Worm (Caenorhabditis elegans) whole organism, mixed stage, embryonic: Measurements from ENCODE around the gene C13A2.10.
A peak's percentile ranks its signal among the peaks of the same experiment; 100 is the strongest.

Experiments used
- M03D4.4 ChIP-seq: sonication (generic microtip); optimal IDR thresholded peaks from 2 replicates; lab custom pipeline; 2017; ENCODE audit warnings: mild to moderate bottlenecking, missing genetic modification characterization, missing compliant biosample characterization
- bed-3 ChIP-seq: fragments of 200-800 bp; sonication (Bioruptor generic); optimal IDR thresholded peaks from 3 replicates; lab custom pipeline; 2018; ENCODE audit warnings: mild to moderate bottlenecking, missing genetic modification characterization, moderate library complexity, missing compliant biosample characterization
- blmp-1 ChIP-seq: fragments of 150-350 bp; optimal IDR thresholded peaks from 2 replicates; lab custom pipeline; 2014; ENCODE audit warnings: missing biosample characterization, missing genetic modification characterization
- ceh-39 ChIP-seq: fragments of 150-350 bp; optimal IDR thresholded peaks from 2 replicates; lab custom pipeline; 2014; ENCODE audit warnings: missing biosample characterization, missing genetic modification characterization
- ceh-43 ChIP-seq: fragments of 200-800 bp; sonication (Bioruptor generic); optimal IDR thresholded peaks from 2 replicates; lab custom pipeline; 2018; ENCODE audit warnings: mild to moderate bottlenecking, missing genetic modification characterization, moderate library complexity, missing compliant biosample characterization
- ceh-83 ChIP-seq: fragments of 200-800 bp; sonication (Bioruptor generic); optimal IDR thresholded peaks from 2 replicates; lab custom pipeline; 2018; ENCODE audit warnings: mild to moderate bottlenecking, missing genetic modification characterization, missing compliant biosample characterization
- ces-1 ChIP-seq: fragments of 150-350 bp; optimal IDR thresholded peaks from 2 replicates; lab custom pipeline; 2014; ENCODE audit warnings: missing biosample characterization, missing genetic modification reagents, missing genetic modification characterization
- cnd-1 ChIP-seq: fragments of 200-800 bp; sonication (Bioruptor generic); optimal IDR thresholded peaks from 2 replicates; lab custom pipeline; 2018; ENCODE audit warnings: mild to moderate bottlenecking, missing genetic modification characterization, missing compliant biosample characterization
- drap-1 ChIP-seq: fragments of 200-800 bp; sonication (Bioruptor generic); optimal IDR thresholded peaks from 3 replicates; lab custom pipeline; 2018; ENCODE audit warnings: mild to moderate bottlenecking, missing genetic modification characterization, missing compliant biosample characterization
- elt-1 ChIP-seq: sonication (generic microtip); optimal IDR thresholded peaks from 2 replicates; lab custom pipeline; 2017; ENCODE audit warnings: missing genetic modification characterization, mild to moderate bottlenecking, missing compliant biosample characterization, antibody characterized with exemption, moderate library complexity, borderline replicate concordance; ENCODE audit not compliant: insufficient read depth
- elt-3 ChIP-seq: fragments of 150-350 bp; optimal IDR thresholded peaks from 2 replicates; lab custom pipeline; 2014; ENCODE audit warnings: missing biosample characterization, missing genetic modification characterization
- flh-1 ChIP-seq: fragments of 200-800 bp; sonication (Bioruptor generic); optimal IDR thresholded peaks from 2 replicates; lab custom pipeline; 2018; ENCODE audit warnings: mild to moderate bottlenecking, missing genetic modification characterization, moderate library complexity, missing compliant biosample characterization
- ham-2 ChIP-seq: fragments of 200-800 bp; sonication (Bioruptor generic); optimal IDR thresholded peaks from 2 replicates; lab custom pipeline; 2018; ENCODE audit warnings: mild to moderate bottlenecking, missing genetic modification characterization, missing compliant biosample characterization
- hlh-1 ChIP-seq: fragments of 150-350 bp; optimal IDR thresholded peaks from 2 replicates; lab custom pipeline; 2014; ENCODE audit warnings: missing biosample characterization, missing genetic modification reagents, missing genetic modification characterization
- lin-13 ChIP-seq: fragments of 150-350 bp; optimal IDR thresholded peaks from 2 replicates; lab custom pipeline; 2014; ENCODE audit warnings: missing biosample characterization, missing genetic modification characterization
- lin-32 ChIP-seq: fragments of 200-800 bp; sonication (Bioruptor generic); optimal IDR thresholded peaks from 2 replicates; lab custom pipeline; 2018; ENCODE audit warnings: mild to moderate bottlenecking, missing genetic modification characterization, missing compliant biosample characterization
- lsy-2 ChIP-seq: fragments of 150-350 bp; optimal IDR thresholded peaks from 2 replicates; lab custom pipeline; 2014; ENCODE audit warnings: missing biosample characterization, missing genetic modification characterization
- mab-5 ChIP-seq: fragments of 150-350 bp; optimal IDR thresholded peaks from 2 replicates; lab custom pipeline; 2014; ENCODE audit warnings: missing biosample characterization, missing genetic modification characterization
- mep-1 ChIP-seq: fragments of 150-350 bp; optimal IDR thresholded peaks from 2 replicates; lab custom pipeline; 2017; ENCODE audit warnings: missing biosample characterization, missing genetic modification reagents, missing genetic modification characterization, inconsistent platforms
- mls-2 ChIP-seq: sonication (generic microtip); optimal IDR thresholded peaks from 2 replicates; lab custom pipeline; 2016; ENCODE audit warnings: mild to moderate bottlenecking, missing genetic modification characterization, moderate library complexity, missing compliant biosample characterization
- nhr-12 ChIP-seq: fragments of 150-350 bp; optimal IDR thresholded peaks from 2 replicates; lab custom pipeline; 2014; ENCODE audit warnings: missing biosample characterization, missing genetic modification characterization
- nhr-2 ChIP-seq: fragments of 150-350 bp; optimal IDR thresholded peaks from 2 replicates; lab custom pipeline; 2014; ENCODE audit warnings: missing biosample characterization, missing genetic modification characterization
- nhr-237 ChIP-seq: fragments of 150-350 bp; optimal IDR thresholded peaks from 2 replicates; lab custom pipeline; 2014; ENCODE audit warnings: missing biosample characterization, missing genetic modification characterization
- nhr-28 ChIP-seq: fragments of 150-350 bp; optimal IDR thresholded peaks from 2 replicates; lab custom pipeline; 2014; ENCODE audit warnings: missing biosample characterization, missing genetic modification characterization
- nhr-76 ChIP-seq: sonication (generic microtip); optimal IDR thresholded peaks from 2 replicates; lab custom pipeline; 2017; ENCODE audit warnings: missing biosample characterization, missing genetic modification characterization
- pha-4 ChIP-seq: fragments of 150-350 bp; optimal IDR thresholded peaks from 2 replicates; lab custom pipeline; 2018; ENCODE audit warnings: missing biosample characterization, missing genetic modification reagents, missing genetic modification characterization
- sem-2 ChIP-seq: fragments of 200-800 bp; sonication (Bioruptor generic); optimal IDR thresholded peaks from 2 replicates; lab custom pipeline; 2018; ENCODE audit warnings: mild to moderate bottlenecking, missing genetic modification characterization, missing compliant biosample characterization
- snpc-4 ChIP-seq: fragments of 150-350 bp; optimal IDR thresholded peaks from 2 replicates; lab custom pipeline; 2014; ENCODE audit warnings: missing biosample characterization, missing genetic modification characterization
- sptf-1 ChIP-seq: sonication (generic microtip); optimal IDR thresholded peaks from 2 replicates; lab custom pipeline; 2017; ENCODE audit warnings: mild to moderate bottlenecking, missing genetic modification characterization, moderate library complexity, missing compliant biosample characterization
- tbx-8 ChIP-seq: fragments of 200-800 bp; sonication (Bioruptor generic); optimal IDR thresholded peaks from 2 replicates; lab custom pipeline; 2018; ENCODE audit warnings: mild to moderate bottlenecking, missing genetic modification characterization, moderate library complexity, missing compliant biosample characterization
- unc-120 ChIP-seq: sonication (generic microtip); optimal IDR thresholded peaks from 2 replicates; lab custom pipeline; 2017; ENCODE audit warnings: missing genetic modification characterization, missing compliant biosample characterization; ENCODE audit not compliant: poor library complexity, severe bottlenecking
- unc-39 ChIP-seq: fragments of 150-350 bp; optimal IDR thresholded peaks from 2 replicates; lab custom pipeline; 2014; ENCODE audit warnings: missing biosample characterization, missing genetic modification characterization
- unc-62 ChIP-seq: fragments of 150-350 bp; optimal IDR thresholded peaks from 2 replicates; lab custom pipeline; 2014; ENCODE audit warnings: missing biosample characterization, missing genetic modification reagents, missing genetic modification characterization
- zip-8 ChIP-seq: fragments of 150-350 bp; optimal IDR thresholded peaks from 2 replicates; lab custom pipeline; 2014; ENCODE audit warnings: missing biosample characterization, missing genetic modification characterization
- ztf-11 ChIP-seq: fragments of 150-350 bp; optimal IDR thresholded peaks from 2 replicates; lab custom pipeline; 2014; ENCODE audit warnings: missing biosample characterization, missing genetic modification characterization

C13A2.10 gene

ce11 chrV:7234726-7235125 lies 40.2 kb downstream of the C13A2.10 start, which contains the start of gene C05C8.5:
Gene C05C8.5, minus strand, starts transcription at chrV:7234826.
- TF ChIP-seq snpc-4 (tag; lab: Kevin White, UChicago) = no peak
- TF ChIP-seq nhr-2 (tag; lab: Kevin White, UChicago) = no peak
- TF ChIP-seq ham-2 (GFP tag; lab: Kevin White, UChicago) = no peak
- TF ChIP-seq nhr-12 = no peak
- TF ChIP-seq nhr-28 (tag; lab: Kevin White, UChicago) = no peak
- TF ChIP-seq ceh-43 (GFP tag; lab: Kevin White, UChicago) = no peak
- TF ChIP-seq unc-39 (tag; lab: Kevin White, UChicago) = no peak
- TF ChIP-seq nhr-237 (tag; lab: Kevin White, UChicago) = no peak
- TF ChIP-seq unc-62 = no peak
- no peak for TF ChIP-seq ceh-83 (GFP tag; lab: Kevin White, UChicago)
- TF ChIP-seq lin-32 (GFP tag; lab: Kevin White, UChicago) = no peak
- TF ChIP-seq elt-3 = no peak
- TF ChIP-seq mep-1 (tag; lab: Kevin White, UChicago) = no peak
- TF ChIP-seq mls-2 (tag; lab: Kevin White, UChicago) = no peak
- TF ChIP-seq drap-1 (GFP tag; lab: Kevin White, UChicago) = no peak
- no peak for TF ChIP-seq ztf-11
- no peak for TF ChIP-seq zip-8 (tag; lab: Kevin White, UChicago)
- TF ChIP-seq bed-3 = no peak
- no peak for TF ChIP-seq sptf-1 (tag; lab: Kevin White, UChicago)

- TF ChIP-seq ces-1 (no peak), nhr-2 (tag; lab: Kevin White, UChicago) (no peak), nhr-76 (tag; lab: Kevin White, UChicago) (no peak), mab-5 (no peak), M03D4.4 (tag; lab: Kevin White, UChicago) (no peak), nhr-28 (tag; lab: Kevin White, UChicago) (no peak), mls-2 (tag; lab: Kevin White, UChicago) (no peak), cnd-1 (tag; lab: Kevin White, UChicago) (no peak), lsy-2 (tag; lab: Kevin White, UChicago) (no peak), flh-1 (GFP tag; lab: Kevin White, UChicago) (no peak), elt-1 (tag; lab: Kevin White, UChicago) (no peak), bed-3 (no peak), unc-39 (tag; lab: Kevin White, UChicago) (no peak), snpc-4 (tag; lab: Kevin White, UChicago) (no peak)
Measured at ce11 chrV:7231524-7231923, 43.4 kb downstream of the C13A2.10 start.

ce11 chrV:7230847-7231246 lies 44.0 kb downstream of the C13A2.10 start, which contains the start of the genes gei-6 and krr-1:
Gene gei-6, minus strand, starts transcription at chrV:7230848.
Gene krr-1, plus strand, starts transcription at chrV:7231190.
- peak; percentile 89 for TF ChIP-seq ztf-11
- peak; percentile 81 for TF ChIP-seq blmp-1 (tag; lab: Kevin White, UChicago)
- no peak for TF ChIP-seq nhr-28 (tag; lab: Kevin White, UChicago)
- TF ChIP-seq mep-1 (tag; lab: Kevin White, UChicago) = peak; percentile 82
- peak; percentile 19 for TF ChIP-seq ces-1
- peak; percentile 80 for TF ChIP-seq cnd-1 (tag; lab: Kevin White, UChicago)
- TF ChIP-seq ceh-83 (GFP tag; lab: Kevin White, UChicago) = peak; percentile 70
- peak; percentile 79 for TF ChIP-seq ham-2 (GFP tag; lab: Kevin White, UChicago)
- peak; percentile 80 for TF ChIP-seq drap-1 (GFP tag; lab: Kevin White, UChicago)
- peak; percentile 44 for TF ChIP-seq nhr-76 (tag; lab: Kevin White, UChicago)
- TF ChIP-seq pha-4 = peak; percentile 4
- peak; percentile 1 for TF ChIP-seq elt-3
- peak; percentile 91 for TF ChIP-seq M03D4.4 (tag; lab: Kevin White, UChicago)
- peak; percentile 55 for TF ChIP-seq flh-1 (GFP tag; lab: Kevin White, UChicago)
- TF ChIP-seq unc-62 = peak; percentile 7
- TF ChIP-seq nhr-2 (tag; lab: Kevin White, UChicago) = no peak
- TF ChIP-seq tbx-8 (GFP tag; lab: Kevin White, UChicago) = peak; percentile 76
- TF ChIP-seq elt-1 (tag; lab: Kevin White, UChicago) = peak; percentile 60
- TF ChIP-seq lsy-2 (tag; lab: Kevin White, UChicago) = peak; percentile 65
- TF ChIP-seq bed-3 = peak; percentile 73
- TF ChIP-seq mab-5 = peak; percentile 31
- peak; percentile 89 for TF ChIP-seq ceh-43 (GFP tag; lab: Kevin White, UChicago)
- TF ChIP-seq unc-39 (tag; lab: Kevin White, UChicago) = no peak
- peak; percentile 87 for TF ChIP-seq mls-2 (tag; lab: Kevin White, UChicago)
- peak; percentile 94 for TF ChIP-seq sptf-1 (tag; lab: Kevin White, UChicago)
- TF ChIP-seq snpc-4 (tag; lab: Kevin White, UChicago) = no peak
- peak; percentile 74 for TF ChIP-seq lin-13 (tag; lab: Kevin White, UChicago)
- peak; percentile 74 for TF ChIP-seq lin-32 (GFP tag; lab: Kevin White, UChicago)
- TF ChIP-seq zip-8 (tag; lab: Kevin White, UChicago) = no peak
- TF ChIP-seq unc-120 (tag; lab: Kevin White, UChicago) = peak; percentile 70
- TF ChIP-seq hlh-1 (tag; lab: Kevin White, UChicago) = peak; percentile 86
- peak; percentile 71 for TF ChIP-seq sem-2
- peak; percentile 46 for TF ChIP-seq nhr-12
- TF ChIP-seq nhr-237 (tag; lab: Kevin White, UChicago) = peak; percentile 39
- TF ChIP-seq ceh-39 (tag; lab: Kevin White, UChicago) = no peak
